Worm (Caenorhabditis elegans) whole organism, midembryonic: ENCODE results near the gene sra-29.

ENCODE experiments used
- T22C8.4 ChIP-seq: fragments of 200-800 bp; sonication (Bioruptor generic); IDR thresholded peaks from 2 replicates; pipeline ENCODE4 v1.3.6; 2022; ENCODE audit warnings: missing genetic modification characterization, missing compliant biosample characterization
- cog-1 ChIP-seq: sonication (generic microtip); optimal IDR thresholded peaks from 2 replicates; lab custom pipeline; 2016; ENCODE audit warnings: missing genetic modification characterization, missing compliant biosample characterization
- flt-1 ChIP-seq: fragments of 200-800 bp; sonication (Bioruptor generic); IDR thresholded peaks from 2 replicates; pipeline ENCODE4 v1.3.6; 2022; ENCODE audit warnings: missing genetic modification characterization, missing compliant biosample characterization
- klf-2 ChIP-seq: fragments of 200-800 bp; sonication (Bioruptor generic); conservative IDR thresholded peaks from 2 replicates; pipeline ENCODE4 v1.3.6; 2022; ENCODE audit warnings: missing genetic modification reagents, missing genetic modification characterization, missing compliant biosample characterization
- med-1 ChIP-seq: sonication (generic microtip); optimal IDR thresholded peaks from 2 replicates; lab custom pipeline; 2017; ENCODE audit warnings: missing genetic modification characterization, mild to moderate bottlenecking, missing compliant biosample characterization, antibody characterized with exemption, missing genetic modification reagents; ENCODE audit not compliant: insufficient read depth
- ref-1 ChIP-seq: fragments of 200-800 bp; sonication (Bioruptor generic); conservative IDR thresholded peaks from 2 replicates; pipeline ENCODE4 v1.3.6; 2022; ENCODE audit warnings: missing genetic modification reagents, missing genetic modification characterization, missing compliant biosample characterization
- tab-1 ChIP-seq: fragments of 200-800 bp; sonication (Bioruptor generic); IDR thresholded peaks from 2 replicates; pipeline ENCODE4 v1.3.6; 2022; ENCODE audit warnings: missing genetic modification characterization, missing compliant biosample characterization
- ztf-23 ChIP-seq: fragments of 200-800 bp; sonication (Bioruptor generic); IDR thresholded peaks from 2 replicates; pipeline ENCODE4 v1.3.6; 2022; ENCODE audit warnings: missing genetic modification reagents, missing genetic modification characterization, missing compliant biosample characterization
- ztf-29 ChIP-seq: fragments of 200-800 bp; sonication (Bioruptor generic); IDR thresholded peaks from 2 replicates; pipeline ENCODE4 v1.3.6; 2022; ENCODE audit warnings: missing genetic modification reagents, missing genetic modification characterization, missing compliant biosample characterization

sra-29 gene

ce11 chrII:6575647-6576046, at the start of gene sra-29:
TSS of gene sra-29 (minus strand) at chrII:6575747.
- TF ChIP-seq ztf-23 (no peak), ztf-29 (GFP tag; lab: Robert Waterston, UW) (no peak), cog-1 (tag; lab: Kevin White, UChicago) (no peak), med-1 (GFP tag; lab: Kevin White, UChicago) (no peak), ref-1 (GFP tag; lab: Robert Waterston, UW) (no peak), tab-1 (no peak), klf-2 (no peak), flt-1 (GFP tag; lab: Robert Waterston, UW) (no peak), T22C8.4 (GFP tag; lab: Robert Waterston, UW) (no peak)

- TF ChIP-seq ztf-29 (GFP tag; lab: Robert Waterston, UW) (no peak), flt-1 (GFP tag; lab: Robert Waterston, UW) (no peak), tab-1 (no peak), klf-2 (no peak), cog-1 (tag; lab: Kevin White, UChicago) (no peak), ztf-23 (no peak), T22C8.4 (GFP tag; lab: Robert Waterston, UW) (no peak), ref-1 (GFP tag; lab: Robert Waterston, UW) (no peak), med-1 (GFP tag; lab: Kevin White, UChicago) (no peak)
These were observed 49.8 kb upstream of the sra-29 start, which contains the start of gene F54H5.14 for ce11 chrII:6625302-6625701. TSS of gene F54H5.14 (minus strand) at chrII:6625402.

ce11 chrII:6621886-6622285, 46.3 kb upstream of the sra-29 start, which contains the start of gene F54H5.3:
TSS of gene F54H5.3 (plus strand) at chrII:6622186.
- TF ChIP-seq ztf-23: no peak
- no peak for TF ChIP-seq cog-1 (tag; lab: Kevin White, UChicago)
- no peak for TF ChIP-seq ref-1 (GFP tag; lab: Robert Waterston, UW)
- no peak for TF ChIP-seq ztf-29 (GFP tag; lab: Robert Waterston, UW)
- no peak for TF ChIP-seq flt-1 (GFP tag; lab: Robert Waterston, UW)
- TF ChIP-seq med-1 (GFP tag; lab: Kevin White, UChicago): no peak
- TF ChIP-seq T22C8.4 (GFP tag; lab: Robert Waterston, UW): no peak
- TF ChIP-seq klf-2: no peak
- TF ChIP-seq tab-1: no peak

ce11 chrII:6619007-6619406, 43.5 kb upstream of the sra-29 start:
- no peak for TF ChIP-seq T22C8.4 (GFP tag; lab: Robert Waterston, UW)
- no peak for TF ChIP-seq ref-1 (GFP tag; lab: Robert Waterston, UW)
- no peak for TF ChIP-seq tab-1
- TF ChIP-seq flt-1 (GFP tag; lab: Robert Waterston, UW): no peak
- TF ChIP-seq klf-2: no peak
- TF ChIP-seq ztf-29 (GFP tag; lab: Robert Waterston, UW): no peak
- no peak for TF ChIP-seq ztf-23
- TF ChIP-seq med-1 (GFP tag; lab: Kevin White, UChicago): no peak
- TF ChIP-seq cog-1 (tag; lab: Kevin White, UChicago): no peak

ce11 chrII:6616770-6617169, 41.2 kb upstream of the sra-29 start, which contains the start of gene klf-3:
TSS of gene klf-3 (plus strand) at chrII:6616878.
- TF ChIP-seq flt-1 (GFP tag; lab: Robert Waterston, UW) (no peak), T22C8.4 (GFP tag; lab: Robert Waterston, UW) (no peak), cog-1 (tag; lab: Kevin White, UChicago) (no peak), tab-1 (no peak), klf-2 (no peak), ztf-23 (no peak), ref-1 (GFP tag; lab: Robert Waterston, UW) (no peak), ztf-29 (GFP tag; lab: Robert Waterston, UW) (no peak), med-1 (GFP tag; lab: Kevin White, UChicago) (no peak)

ce11 chrII:6616135-6616534, 40.6 kb upstream of the sra-29 start:
- no peak for TF ChIP-seq ztf-29 (GFP tag; lab: Robert Waterston, UW)
- no peak for TF ChIP-seq klf-2
- TF ChIP-seq tab-1: no peak
- TF ChIP-seq flt-1 (GFP tag; lab: Robert Waterston, UW): no peak
- TF ChIP-seq cog-1 (tag; lab: Kevin White, UChicago): no peak
- no peak for TF ChIP-seq T22C8.4 (GFP tag; lab: Robert Waterston, UW)
- no peak for TF ChIP-seq ref-1 (GFP tag; lab: Robert Waterston, UW)
- no peak for TF ChIP-seq ztf-23
- TF ChIP-seq med-1 (GFP tag; lab: Kevin White, UChicago): no peak

ce11 chrII:6615232-6616029, 39.9 kb upstream of the sra-29 start:
- no peak for TF ChIP-seq ztf-29 (GFP tag; lab: Robert Waterston, UW)
- no peak for TF ChIP-seq tab-1
- TF ChIP-seq T22C8.4 (GFP tag; lab: Robert Waterston, UW): no peak
- no peak for TF ChIP-seq flt-1 (GFP tag; lab: Robert Waterston, UW)
- no peak for TF ChIP-seq med-1 (GFP tag; lab: Kevin White, UChicago)
- no peak for TF ChIP-seq klf-2
- no peak for TF ChIP-seq ztf-23
- no peak for TF ChIP-seq cog-1 (tag; lab: Kevin White, UChicago)
- no peak for TF ChIP-seq ref-1 (GFP tag; lab: Robert Waterston, UW)

ce11 chrII:6614500-6614899, 39.0 kb upstream of the sra-29 start:
- TF ChIP-seq cog-1 (tag; lab: Kevin White, UChicago): no peak
- no peak for TF ChIP-seq ref-1 (GFP tag; lab: Robert Waterston, UW)
- TF ChIP-seq klf-2: no peak
- no peak for TF ChIP-seq flt-1 (GFP tag; lab: Robert Waterston, UW)
- no peak for TF ChIP-seq ztf-29 (GFP tag; lab: Robert Waterston, UW)
- no peak for TF ChIP-seq T22C8.4 (GFP tag; lab: Robert Waterston, UW)
- no peak for TF ChIP-seq med-1 (GFP tag; lab: Kevin White, UChicago)
- TF ChIP-seq ztf-23: no peak
- no peak for TF ChIP-seq tab-1

- TF ChIP-seq ref-1 (GFP tag; lab: Robert Waterston, UW): no peak
These were observed 37.0 kb upstream of the sra-29 start for ce11 chrII:6612544-6612943.
